Fruit fly (Drosophila melanogaster) whole organism, embryonic: ENCODE data around the gene Gk1.
A peak's percentile ranks its signal among the peaks of the same experiment; 100 is the strongest.

Source experiments
- BEAF-32 ChIP-seq: fragments of 200-800 bp; sonication (Bioruptor generic); optimal IDR thresholded peaks from 3 replicates; lab custom pipeline; 2017; ENCODE audit warnings: missing biosample characterization, missing genetic modification characterization, mild to moderate bottlenecking, moderate library complexity, missing genetic modification reagents
- CG14710 ChIP-seq: fragments of 200-800 bp; sonication (Bioruptor generic); optimal IDR thresholded peaks from 3 replicates; lab custom pipeline; 2019; ENCODE audit warnings: missing biosample characterization, mild to moderate bottlenecking, missing genetic modification characterization, moderate library complexity
- CG15269 ChIP-seq: fragments of 200-800 bp; sonication (Bioruptor generic); optimal IDR thresholded peaks from 2 replicates; lab custom pipeline; 2018; ENCODE audit warnings: missing biosample characterization, mild to moderate bottlenecking, missing genetic modification characterization, moderate library complexity
- CG2199 ChIP-seq: fragments of 200-800 bp; sonication (Bioruptor generic); IDR thresholded peaks from 3 replicates; pipeline ENCODE4 v1.3.6; 2022; ENCODE audit warnings: missing biosample characterization, missing genetic modification characterization
- CG4617 ChIP-seq: fragments of 200-800 bp; sonication (Bioruptor generic); optimal IDR thresholded peaks from 3 replicates; lab custom pipeline; 2016; ENCODE audit warnings: missing biosample characterization, missing genetic modification characterization, borderline replicate concordance
- CG7963 ChIP-seq: fragments of 200-800 bp; sonication (Bioruptor generic); IDR thresholded peaks from 3 replicates; pipeline ENCODE4 v1.3.6; 2022; ENCODE audit warnings: missing biosample characterization, missing genetic modification characterization; ENCODE audit not compliant: partially characterized antibody
- CG9797 ChIP-seq: fragments of 200-800 bp; sonication (Bioruptor generic); optimal IDR thresholded peaks from 3 replicates; lab custom pipeline; 2018; ENCODE audit warnings: missing biosample characterization, mild to moderate bottlenecking, missing genetic modification characterization
- CrebB ChIP-seq: fragments of 200-800 bp; sonication (Bioruptor generic); optimal IDR thresholded peaks from 3 replicates; lab custom pipeline; 2018; ENCODE audit warnings: missing biosample characterization, mild to moderate bottlenecking, missing genetic modification characterization
- D19A ChIP-seq: fragments of 200-800 bp; optimal IDR thresholded peaks from 3 replicates; lab custom pipeline; 2019; ENCODE audit warnings: missing biosample characterization, mild to moderate bottlenecking, missing genetic modification characterization, moderate library complexity
- Dp ChIP-seq: fragments of 200-800 bp; sonication (Bioruptor generic); optimal IDR thresholded peaks from 2 replicates; lab custom pipeline; 2018; ENCODE audit warnings: missing biosample characterization, mild to moderate bottlenecking, missing genetic modification characterization, moderate library complexity
- ERR ChIP-seq: fragments of 200-800 bp; sonication (Bioruptor generic); optimal IDR thresholded peaks from 2 replicates; lab custom pipeline; 2016; ENCODE audit warnings: missing biosample characterization, missing genetic modification characterization
- Ets97D ChIP-seq: fragments of 200-800 bp; sonication (Bioruptor generic); optimal IDR thresholded peaks from 3 replicates; lab custom pipeline; 2016; ENCODE audit warnings: missing biosample characterization, missing genetic modification characterization
- HmgZ ChIP-seq: fragments of 200-800 bp; sonication (Bioruptor generic); optimal IDR thresholded peaks from 2 replicates; lab custom pipeline; 2018; ENCODE audit warnings: missing biosample characterization, mild to moderate bottlenecking, missing genetic modification characterization
- Hr39 ChIP-seq: fragments of >200 bp; optimal IDR thresholded peaks from 2 replicates; lab custom pipeline; 2017
- Jarid2 ChIP-seq: fragments of 200-800 bp; sonication (Bioruptor generic); optimal IDR thresholded peaks from 3 replicates; lab custom pipeline; 2017; ENCODE audit warnings: mild to moderate bottlenecking, missing biosample characterization, missing genetic modification reagents, missing genetic modification characterization
- Med ChIP-seq: fragments of 200-800 bp; sonication (Bioruptor generic); peaks from one replicate; lab custom pipeline; 2016; ENCODE audit warnings: missing biosample characterization, missing genetic modification characterization, mild to moderate bottlenecking, inconsistent platforms, moderate library complexity
- NFAT ChIP-seq: fragments of 200-800 bp; sonication (Bioruptor generic); IDR thresholded peaks from 2 replicates; pipeline ENCODE4 v1.3.6; 2022; ENCODE audit warnings: missing biosample characterization, missing genetic modification characterization
- PHDP ChIP-seq: fragments of 200-800 bp; sonication (Bioruptor generic); optimal IDR thresholded peaks from 3 replicates; lab custom pipeline; 2018; ENCODE audit warnings: missing biosample characterization, mild to moderate bottlenecking, missing genetic modification characterization, moderate library complexity
- Stat92E ChIP-seq, 3 experiments: fragments of >200 bp in 2 of 3; fragments of 200-800 bp in 1 of 3; sonication (Bioruptor generic) in 1 of 3; optimal IDR thresholded peaks; 2 replicates each; lab custom pipeline; 2017 to 2019; ENCODE audit warnings: missing biosample characterization in 3 of 3, missing genetic modification characterization in 3 of 3, mild to moderate bottlenecking in 1 of 3, moderate library complexity in 1 of 3
- Vsx1 ChIP-seq: fragments of 200-800 bp; sonication (Bioruptor generic); optimal IDR thresholded peaks from 2 replicates; lab custom pipeline; 2017; ENCODE audit warnings: missing biosample characterization, mild to moderate bottlenecking, missing genetic modification characterization, missing genetic modification reagents
- YL-1 ChIP-seq: fragments of 200-800 bp; sonication (Bioruptor generic); optimal IDR thresholded peaks from 3 replicates; lab custom pipeline; 2017; ENCODE audit warnings: missing biosample characterization, mild to moderate bottlenecking, missing genetic modification characterization
- bcd ChIP-seq: fragments of 200-800 bp; sonication (Bioruptor generic); optimal IDR thresholded peaks from 2 replicates; lab custom pipeline; 2017; ENCODE audit warnings: missing biosample characterization, mild to moderate bottlenecking, missing genetic modification characterization
- cas ChIP-seq: fragments of 200-800 bp; sonication (Bioruptor generic); IDR thresholded peaks from 2 replicates; pipeline ENCODE4 v1.3.6; 2022; ENCODE audit warnings: missing biosample characterization, missing genetic modification characterization
- chm ChIP-seq: fragments of 200-800 bp; sonication (Bioruptor generic); IDR thresholded peaks from 2 replicates; pipeline ENCODE4 v1.3.6; 2022; ENCODE audit warnings: missing biosample characterization, missing genetic modification characterization
- dm ChIP-seq: fragments of 200-800 bp; sonication (Bioruptor generic); optimal IDR thresholded peaks from 3 replicates; lab custom pipeline; 2016; ENCODE audit warnings: missing biosample characterization, missing genetic modification characterization
- ham ChIP-seq: fragments of 200-800 bp; sonication (Bioruptor generic); IDR thresholded peaks from 2 replicates; pipeline ENCODE4 v1.3.6; 2022; ENCODE audit warnings: missing biosample characterization, missing genetic modification characterization
- hkb ChIP-seq, 2 experiments: fragments of 200-800 bp in 1 of 2; fragments of >200 bp in 1 of 2; sonication (Bioruptor generic) in 1 of 2; IDR thresholded peaks in 1 of 2; optimal IDR thresholded peaks in 1 of 2; 2 replicates each; pipeline versions ENCODE4 v1.3.6 to Lab custom; 2017 to 2022; ENCODE audit warnings: missing biosample characterization in 1 of 2, missing genetic modification characterization in 1 of 2
- lola ChIP-seq, 3 experiments: fragments of >200 bp in 2 of 3; fragments of 200-800 bp in 1 of 3; sonication (Bioruptor generic) in 1 of 3; optimal IDR thresholded peaks; 2 replicates each; lab custom pipeline; 2017 to 2019; ENCODE audit warnings: missing biosample characterization in 3 of 3, missing genetic modification characterization in 3 of 3, mild to moderate bottlenecking in 1 of 3, moderate library complexity in 1 of 3
- lov ChIP-seq, 2 experiments: fragments of 200-800 bp in 1 of 2; fragments of >200 bp in 1 of 2; sonication (Bioruptor generic) in 1 of 2; IDR thresholded peaks in 1 of 2; optimal IDR thresholded peaks in 1 of 2; 2 replicates in 1 of 2; 3 replicates in 1 of 2; pipeline versions ENCODE4 v1.3.6 to Lab custom; 2017 to 2022; ENCODE audit warnings: missing biosample characterization in 1 of 2, missing genetic modification characterization in 1 of 2
- nau ChIP-seq: fragments of 200-800 bp; sonication (Bioruptor generic); optimal IDR thresholded peaks from 3 replicates; lab custom pipeline; 2017; ENCODE audit warnings: missing biosample characterization, mild to moderate bottlenecking, missing genetic modification characterization, missing genetic modification reagents
- pzg ChIP-seq: fragments of 200-800 bp; sonication (Bioruptor generic); optimal IDR thresholded peaks from 3 replicates; lab custom pipeline; 2018; ENCODE audit warnings: missing biosample characterization, mild to moderate bottlenecking, missing genetic modification characterization, moderate library complexity
- sisA ChIP-seq: fragments of 200-800 bp; sonication (Bioruptor generic); IDR thresholded peaks from 2 replicates; pipeline ENCODE4 v1.3.6; 2022; ENCODE audit warnings: missing biosample characterization, missing genetic modification characterization
- stwl ChIP-seq: fragments of 200-800 bp; sonication (Bioruptor generic); optimal IDR thresholded peaks from 3 replicates; lab custom pipeline; 2018; ENCODE audit warnings: missing biosample characterization, mild to moderate bottlenecking, missing genetic modification characterization, moderate library complexity
- tll ChIP-seq, 2 experiments: fragments of 200-800 bp in 1 of 2; fragments of >200 bp in 1 of 2; sonication (Bioruptor generic) in 1 of 2; optimal IDR thresholded peaks; 2 replicates each; lab custom pipeline; 2017 to 2019; ENCODE audit warnings: missing biosample characterization in 2 of 2, missing genetic modification characterization in 2 of 2, mild to moderate bottlenecking in 1 of 2, moderate library complexity in 1 of 2
- trem ChIP-seq: fragments of 200-800 bp; optimal IDR thresholded peaks from 3 replicates; lab custom pipeline; 2019; ENCODE audit warnings: missing biosample characterization, mild to moderate bottlenecking, missing genetic modification characterization, moderate library complexity
- tup ChIP-seq: fragments of 200-800 bp; sonication (Bioruptor generic); optimal IDR thresholded peaks from 2 replicates; lab custom pipeline; 2016; ENCODE audit warnings: missing biosample characterization, mild to moderate bottlenecking, missing genetic modification characterization, moderate library complexity
- vvl ChIP-seq: fragments of 200-800 bp; sonication (Bioruptor generic); IDR thresholded peaks from 2 replicates; pipeline ENCODE4 v1.3.6; 2022; ENCODE audit warnings: missing biosample characterization, missing genetic modification characterization
- wek ChIP-seq: fragments of 200-800 bp; sonication (Bioruptor generic); optimal IDR thresholded peaks from 3 replicates; lab custom pipeline; 2018; ENCODE audit warnings: missing biosample characterization, mild to moderate bottlenecking, missing genetic modification characterization, moderate library complexity

Gk1 gene

DNA sequence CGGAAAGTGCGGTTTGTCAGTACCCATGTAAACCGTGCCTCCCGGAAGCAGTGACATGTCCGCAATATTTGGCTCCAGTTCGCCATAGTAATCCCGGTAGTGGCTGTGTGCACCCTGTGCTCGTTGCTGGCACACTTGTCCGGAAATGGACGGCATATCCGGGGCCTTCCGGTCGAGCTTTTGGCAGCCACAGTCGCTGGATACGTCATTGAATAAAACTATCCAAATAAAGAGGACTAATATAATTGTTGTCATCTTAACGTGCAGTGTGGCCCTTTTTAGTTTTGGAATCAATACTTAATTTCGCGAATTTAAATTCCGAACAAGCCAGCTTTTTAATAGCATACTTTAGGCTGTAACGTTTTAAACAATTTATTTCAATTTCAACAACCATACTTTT is 29.7 kb downstream of the Gk1 start, which contains the start of gene CG7049 (continued):
- no peak for TF ChIP-seq tup (GFP tag; lab: Kevin White, UChicago)
- peak; percentile 9 for TF ChIP-seq BEAF-32 (GFP tag; lab: Kevin White, UChicago)
- TF ChIP-seq YL-1 (GFP tag; lab: Kevin White, UChicago): peak; percentile 27
- no peak for TF ChIP-seq dm (GFP tag; lab: Kevin White, UChicago)
- TF ChIP-seq nau (GFP tag; lab: Kevin White, UChicago): no peak
- peak; percentile 84 for TF ChIP-seq Med (GFP tag; lab: Kevin White, UChicago)
- TF ChIP-seq lola (GFP tag; optimal IDR thresholded peaks at IDR 0.05; lab: Kevin White, UChicago): peak in 1 of 3 experiments; percentile 23
- TF ChIP-seq chm (GFP tag; lab: Robert Waterston, UW): no peak
- TF ChIP-seq vvl: peak; percentile 33; the same call in 1 of the 2 replicates
- peak; percentile 6 for TF ChIP-seq CG4617 (GFP tag; lab: Kevin White, UChicago)
- TF ChIP-seq ERR (GFP tag; lab: Kevin White, UChicago): no peak
- no peak for TF ChIP-seq ham (GFP tag; lab: Robert Waterston, UW)
- peak; percentile 43 for TF ChIP-seq Ets97D
- TF ChIP-seq trem (tag; lab: Kevin White, UChicago): peak; percentile 28
- TF ChIP-seq CG15269 (tag; lab: Kevin White, UChicago): no peak
- TF ChIP-seq CG14710 (tag; lab: Kevin White, UChicago): peak; percentile 29
- TF ChIP-seq Dp (GFP tag; lab: Kevin White, UChicago): peak; percentile 31
- TF ChIP-seq Jarid2 (GFP tag; lab: Kevin White, UChicago): no peak
- TF ChIP-seq D19A (tag; lab: Kevin White, UChicago): no peak
- no peak for TF ChIP-seq bcd (GFP tag; lab: Kevin White, UChicago)
- TF ChIP-seq HmgZ (tag; lab: Kevin White, UChicago): peak; percentile 18
- TF ChIP-seq tll (GFP tag; optimal IDR thresholded peaks at IDR 0.05; lab: Kevin White, UChicago): no peak
- TF ChIP-seq hkb (optimal IDR thresholded peaks at IDR 0.05; lab: Kevin White, UChicago): no peak
- TF ChIP-seq hkb (GFP tag; IDR thresholded peaks at IDR 0.05; lab: Robert Waterston, UW): peak; percentile 42; the same call in 1 of the 2 replicates
- peak; percentile 29 for TF ChIP-seq stwl (tag; lab: Kevin White, UChicago)
- TF ChIP-seq Hr39 (lab: Kevin White, UChicago): no peak
- TF ChIP-seq CG2199: no peak
- no peak for TF ChIP-seq lov (optimal IDR thresholded peaks at IDR 0.05; lab: Kevin White, UChicago)
- no peak for TF ChIP-seq lov (GFP tag; IDR thresholded peaks at IDR 0.05; lab: Robert Waterston, UW)
- TF ChIP-seq CG7963 (GFP tag; lab: Robert Waterston, UW): no peak
- TF ChIP-seq Vsx1 (GFP tag; lab: Kevin White, UChicago): no peak
- TF ChIP-seq Stat92E (GFP tag; optimal IDR thresholded peaks at IDR 0.05; lab: Kevin White, UChicago): peak in 1 of 3 experiments; percentile 18
- no peak for TF ChIP-seq cas (GFP tag; lab: Robert Waterston, UW)
- TF ChIP-seq pzg (GFP tag; lab: Kevin White, UChicago): peak; percentile 50
- no peak for TF ChIP-seq NFAT (GFP tag; lab: Robert Waterston, UW)
- TF ChIP-seq PHDP (tag; lab: Kevin White, UChicago): peak; percentile 12
- TF ChIP-seq sisA (GFP tag; lab: Robert Waterston, UW): no peak
- TF ChIP-seq CrebB (tag; lab: Kevin White, UChicago): peak; percentile 33
- TF ChIP-seq wek (GFP tag; lab: Kevin White, UChicago): no peak
- TF ChIP-seq CG9797 (GFP tag; lab: Kevin White, UChicago): peak; percentile 57
